Fruit fly (Drosophila melanogaster) whole organism, embryonic: ENCODE results near the gene lectin-24A.

Source experiments
- ATbp ChIP-seq: fragments of 200-800 bp; sonication (Bioruptor generic); optimal IDR thresholded peaks from 2 replicates; lab custom pipeline; 2017; ENCODE audit warnings: missing biosample characterization, mild to moderate bottlenecking, missing genetic modification characterization, missing genetic modification reagents
- Atf6 ChIP-seq: fragments of 200-800 bp; sonication (Bioruptor generic); IDR thresholded peaks from 2 replicates; pipeline ENCODE4 v1.3.6; 2022; ENCODE audit warnings: missing biosample characterization, missing genetic modification characterization
- BEAF-32 ChIP-seq: fragments of 200-800 bp; sonication (Bioruptor generic); optimal IDR thresholded peaks from 3 replicates; lab custom pipeline; 2017; ENCODE audit warnings: missing biosample characterization, missing genetic modification characterization, mild to moderate bottlenecking, moderate library complexity, missing genetic modification reagents
- CG11695 ChIP-seq: fragments of 200-800 bp; sonication (Bioruptor generic); IDR thresholded peaks from 3 replicates; pipeline ENCODE4 v1.3.6; 2022; ENCODE audit warnings: missing biosample characterization, missing genetic modification characterization
- CG12071 ChIP-seq: fragments of 200-800 bp; sonication (Bioruptor generic); optimal IDR thresholded peaks from 3 replicates; lab custom pipeline; 2018; ENCODE audit warnings: missing biosample characterization, mild to moderate bottlenecking, missing genetic modification characterization
- CG15073 ChIP-seq: fragments of 200-800 bp; sonication (Bioruptor generic); optimal IDR thresholded peaks from 2 replicates; lab custom pipeline; 2016; ENCODE audit warnings: missing biosample characterization, missing genetic modification characterization
- CG15269 ChIP-seq: fragments of 200-800 bp; sonication (Bioruptor generic); optimal IDR thresholded peaks from 2 replicates; lab custom pipeline; 2018; ENCODE audit warnings: missing biosample characterization, mild to moderate bottlenecking, missing genetic modification characterization, moderate library complexity
- CG15696 ChIP-seq: fragments of 200-800 bp; sonication (Bioruptor generic); optimal IDR thresholded peaks from 2 replicates; lab custom pipeline; 2019; ENCODE audit warnings: missing biosample characterization, mild to moderate bottlenecking, missing genetic modification characterization, moderate library complexity
- CG16779 ChIP-seq: fragments of 200-800 bp; sonication (Bioruptor generic); IDR thresholded peaks from 2 replicates; pipeline ENCODE4 v1.3.6; 2022; ENCODE audit warnings: missing biosample characterization, missing genetic modification characterization
- CG16815 ChIP-seq: fragments of 200-800 bp; sonication (Bioruptor generic); optimal IDR thresholded peaks from 3 replicates; lab custom pipeline; 2017; ENCODE audit warnings: missing biosample characterization, mild to moderate bottlenecking, missing genetic modification characterization
- CG16863 ChIP-seq: fragments of 200-800 bp; sonication (Bioruptor generic); optimal IDR thresholded peaks from 3 replicates; lab custom pipeline; 2016; ENCODE audit warnings: missing biosample characterization, missing genetic modification characterization
- CG18599 ChIP-seq: fragments of 200-800 bp; sonication (Bioruptor generic); optimal IDR thresholded peaks from 3 replicates; lab custom pipeline; 2017; ENCODE audit warnings: missing biosample characterization, missing genetic modification characterization, mild to moderate bottlenecking, moderate library complexity, missing genetic modification reagents
- CG30020 ChIP-seq: fragments of 200-800 bp; optimal IDR thresholded peaks from 2 replicates; lab custom pipeline; 2019; ENCODE audit warnings: missing biosample characterization, mild to moderate bottlenecking, missing genetic modification characterization, moderate library complexity
- CG31224 ChIP-seq: fragments of 200-800 bp; sonication (Bioruptor generic); IDR thresholded peaks from 2 replicates; pipeline ENCODE4 v1.3.6; 2022; ENCODE audit warnings: missing biosample characterization, missing genetic modification characterization
- CG3847 ChIP-seq: fragments of 200-800 bp; sonication (Bioruptor generic); IDR thresholded peaks from 2 replicates; pipeline ENCODE4 v1.3.6; 2022; ENCODE audit warnings: missing biosample characterization, missing genetic modification characterization
- CG4730 ChIP-seq: fragments of 200-800 bp; sonication (Bioruptor generic); IDR thresholded peaks from 2 replicates; pipeline ENCODE4 v1.3.6; 2022; ENCODE audit warnings: missing biosample characterization, missing genetic modification characterization
- CG6813 ChIP-seq: fragments of 200-800 bp; sonication (Bioruptor generic); optimal IDR thresholded peaks from 2 replicates; lab custom pipeline; 2017; ENCODE audit warnings: missing biosample characterization, missing genetic modification characterization, mild to moderate bottlenecking, moderate library complexity, missing genetic modification reagents
- CG8281 ChIP-seq: fragments of 200-800 bp; sonication (Bioruptor generic); optimal IDR thresholded peaks from 2 replicates; lab custom pipeline; 2018; ENCODE audit warnings: missing biosample characterization, mild to moderate bottlenecking, missing genetic modification characterization, moderate library complexity
- CG8924 ChIP-seq: fragments of 200-800 bp; optimal IDR thresholded peaks from 3 replicates; lab custom pipeline; 2019; ENCODE audit warnings: missing biosample characterization, mild to moderate bottlenecking, missing genetic modification characterization, moderate library complexity
- Dp ChIP-seq: fragments of 200-800 bp; sonication (Bioruptor generic); optimal IDR thresholded peaks from 2 replicates; lab custom pipeline; 2018; ENCODE audit warnings: missing biosample characterization, mild to moderate bottlenecking, missing genetic modification characterization, moderate library complexity
- Eip74EF ChIP-seq, 2 experiments: fragments of 200-800 bp in 1 of 2; fragments of >200 bp in 1 of 2; sonication (Bioruptor generic) in 1 of 2; optimal IDR thresholded peaks; 2 replicates each; lab custom pipeline; 2017 to 2019; ENCODE audit warnings: missing biosample characterization in 2 of 2, missing genetic modification characterization in 2 of 2, mild to moderate bottlenecking in 1 of 2, moderate library complexity in 1 of 2
- Fer2 ChIP-seq: fragments of 200-800 bp; sonication (Bioruptor generic); optimal IDR thresholded peaks from 2 replicates; lab custom pipeline; 2018; ENCODE audit warnings: missing biosample characterization, mild to moderate bottlenecking, missing genetic modification characterization, moderate library complexity
- GATAe ChIP-seq: fragments of 200-800 bp; sonication (Bioruptor generic); conservative IDR thresholded peaks from 2 replicates; pipeline ENCODE4 v1.3.6; 2022; ENCODE audit warnings: missing biosample characterization, missing genetic modification characterization
- Gsc ChIP-seq: fragments of 200-800 bp; sonication (Bioruptor generic); IDR thresholded peaks from 2 replicates; pipeline ENCODE4 v1.3.6; 2022; ENCODE audit warnings: missing biosample characterization, missing genetic modification characterization
- H2.0 ChIP-seq: fragments of 200-800 bp; sonication (Bioruptor generic); IDR thresholded peaks from 2 replicates; pipeline ENCODE4 v1.3.6; 2022; ENCODE audit warnings: missing biosample characterization, missing genetic modification characterization
- HLHmδ ChIP-seq: fragments of 200-800 bp; sonication (Bioruptor generic); optimal IDR thresholded peaks from 2 replicates; lab custom pipeline; 2018; ENCODE audit warnings: missing biosample characterization, mild to moderate bottlenecking, missing genetic modification characterization, moderate library complexity
- Kr ChIP-seq: fragments of 200-800 bp; sonication (Bioruptor generic); optimal IDR thresholded peaks from 2 replicates; lab custom pipeline; 2017; ENCODE audit warnings: missing biosample characterization, mild to moderate bottlenecking, missing genetic modification characterization
- Lpt ChIP-seq: fragments of >200 bp; optimal IDR thresholded peaks from 2 replicates; lab custom pipeline; 2018; ENCODE audit warnings: missing biosample characterization, missing genetic modification characterization
- PHDP ChIP-seq: fragments of 200-800 bp; sonication (Bioruptor generic); optimal IDR thresholded peaks from 3 replicates; lab custom pipeline; 2018; ENCODE audit warnings: missing biosample characterization, mild to moderate bottlenecking, missing genetic modification characterization, moderate library complexity
- Sox102F ChIP-seq: fragments of 200-800 bp; sonication (Bioruptor generic); optimal IDR thresholded peaks from 2 replicates; lab custom pipeline; 2018; ENCODE audit warnings: missing biosample characterization, mild to moderate bottlenecking, missing genetic modification characterization, moderate library complexity
- Ssrp ChIP-seq: fragments of 200-800 bp; sonication (Bioruptor generic); optimal IDR thresholded peaks from 2 replicates; lab custom pipeline; 2018; ENCODE audit warnings: missing biosample characterization, mild to moderate bottlenecking, missing genetic modification characterization, moderate library complexity
- ac ChIP-seq: fragments of 200-800 bp; sonication (Bioruptor generic); optimal IDR thresholded peaks from 3 replicates; lab custom pipeline; 2017; ENCODE audit warnings: missing biosample characterization, mild to moderate bottlenecking, missing genetic modification characterization
- al ChIP-seq: fragments of 200-800 bp; sonication (Bioruptor generic); IDR thresholded peaks from 2 replicates; pipeline ENCODE4 v1.3.6; 2022; ENCODE audit warnings: missing biosample characterization, missing genetic modification characterization
- danr ChIP-seq: fragments of 200-800 bp; sonication (Bioruptor generic); IDR thresholded peaks from 2 replicates; pipeline ENCODE4 v1.3.6; 2022; ENCODE audit warnings: missing biosample characterization, missing genetic modification characterization
- fd96Cb ChIP-seq: fragments of 200-800 bp; sonication (Bioruptor generic); optimal IDR thresholded peaks from 2 replicates; lab custom pipeline; 2018; ENCODE audit warnings: missing biosample characterization, mild to moderate bottlenecking, missing genetic modification characterization, moderate library complexity
- gfzf ChIP-seq: fragments of 200-800 bp; sonication (Bioruptor generic); optimal IDR thresholded peaks from 2 replicates; lab custom pipeline; 2016; ENCODE audit warnings: missing biosample characterization, mild to moderate bottlenecking, missing genetic modification characterization, moderate library complexity
- gsb ChIP-seq: fragments of 200-800 bp; sonication (Bioruptor generic); IDR thresholded peaks from 2 replicates; pipeline ENCODE4 v1.3.6; 2022; ENCODE audit warnings: missing biosample characterization, missing genetic modification characterization
- ham ChIP-seq: fragments of 200-800 bp; sonication (Bioruptor generic); IDR thresholded peaks from 2 replicates; pipeline ENCODE4 v1.3.6; 2022; ENCODE audit warnings: missing biosample characterization, missing genetic modification characterization
- jing ChIP-seq: fragments of 200-800 bp; sonication (Bioruptor generic); optimal IDR thresholded peaks from 2 replicates; lab custom pipeline; 2018; ENCODE audit warnings: missing biosample characterization, mild to moderate bottlenecking, missing genetic modification characterization
- kay ChIP-seq: fragments of 200-800 bp; sonication (Bioruptor generic); optimal IDR thresholded peaks from 2 replicates; lab custom pipeline; 2016; ENCODE audit warnings: missing biosample characterization, missing genetic modification characterization
- lilli ChIP-seq: fragments of 200-800 bp; sonication (Bioruptor generic); optimal IDR thresholded peaks from 3 replicates; lab custom pipeline; 2016; ENCODE audit warnings: missing biosample characterization, missing genetic modification characterization
- lov ChIP-seq, 2 experiments: fragments of 200-800 bp in 1 of 2; fragments of >200 bp in 1 of 2; sonication (Bioruptor generic) in 1 of 2; IDR thresholded peaks in 1 of 2; optimal IDR thresholded peaks in 1 of 2; 2 replicates in 1 of 2; 3 replicates in 1 of 2; pipeline versions ENCODE4 v1.3.6 to Lab custom; 2017 to 2022; ENCODE audit warnings: missing biosample characterization in 1 of 2, missing genetic modification characterization in 1 of 2
- maf-S ChIP-seq: fragments of 200-800 bp; sonication (Bioruptor generic); optimal IDR thresholded peaks from 2 replicates; lab custom pipeline; 2016; ENCODE audit warnings: missing biosample characterization, missing genetic modification characterization
- otp ChIP-seq: fragments of 200-800 bp; sonication (Bioruptor generic); IDR thresholded peaks from 3 replicates; pipeline ENCODE4, ENCODE4 v1.3.6; 2022; ENCODE audit warnings: missing biosample characterization, missing genetic modification characterization
- pb ChIP-seq: fragments of 200-800 bp; sonication (Bioruptor generic); optimal IDR thresholded peaks from 3 replicates; lab custom pipeline; 2016; ENCODE audit warnings: missing biosample characterization, missing genetic modification characterization
- sens ChIP-seq: fragments of 200-800 bp; sonication (Bioruptor generic); peaks from one replicate; lab custom pipeline; 2016; ENCODE audit warnings: missing biosample characterization, missing genetic modification characterization
- slbo ChIP-seq: fragments of 200-800 bp; sonication (Bioruptor generic); IDR thresholded peaks from 2 replicates; pipeline ENCODE4 v1.3.6; 2022; ENCODE audit warnings: missing biosample characterization, missing genetic modification characterization
- sqz ChIP-seq: fragments of 200-800 bp; sonication (Bioruptor generic); optimal IDR thresholded peaks from 3 replicates; lab custom pipeline; 2018; ENCODE audit warnings: missing biosample characterization, mild to moderate bottlenecking, missing genetic modification characterization
- usp ChIP-seq: fragments of >200 bp; optimal IDR thresholded peaks from 2 replicates; lab custom pipeline; 2017; ENCODE audit warnings: missing biosample characterization, missing genetic modification characterization
- zf30C ChIP-seq: fragments of 200-800 bp; sonication (Bioruptor generic); optimal IDR thresholded peaks from 3 replicates; lab custom pipeline; 2018; ENCODE audit warnings: missing biosample characterization, mild to moderate bottlenecking, missing genetic modification characterization

lectin-24A gene

DNA sequence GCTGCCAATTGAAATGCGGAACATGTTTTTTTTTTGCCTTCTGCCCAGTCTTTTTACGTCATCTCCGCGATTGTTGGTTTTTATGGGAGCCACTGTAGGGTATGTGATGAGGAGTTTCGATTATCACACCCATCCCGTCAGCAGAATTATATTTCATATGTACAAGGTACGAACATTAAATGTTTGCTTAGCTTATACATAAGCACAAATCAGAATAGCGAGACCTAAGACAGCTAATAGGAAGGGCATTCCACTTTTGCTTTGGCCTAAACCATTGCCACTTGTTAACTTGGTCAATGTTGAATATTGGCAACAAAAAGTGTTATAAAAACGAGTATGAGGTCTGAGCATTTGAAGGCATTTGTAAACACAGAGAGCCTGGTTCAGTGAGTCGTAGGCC, 14.3 kb downstream of the lectin-24A start, which contains the start of gene CG2816 (continued):
- TF ChIP-seq H2.0 (GFP tag; lab: Robert Waterston, UW) (peak; percentile 76), CG31224 (GFP tag; lab: Robert Waterston, UW) (no peak), usp (GFP tag; lab: Kevin White, UChicago) (no peak), CG30020 (tag; lab: Kevin White, UChicago) (no peak), CG15073 (GFP tag; lab: Kevin White, UChicago) (no peak), Ssrp (no peak), Eip74EF (GFP tag; optimal IDR thresholded peaks at IDR 0.05; lab: Kevin White, UChicago) (no peak), BEAF-32 (GFP tag; lab: Kevin White, UChicago) (no peak), CG16779 (GFP tag; lab: Robert Waterston, UW) (no peak), Gsc (GFP tag; lab: Robert Waterston, UW) (no peak), CG16863 (peak; percentile 50), ac (GFP tag; lab: Kevin White, UChicago) (no peak), al (GFP tag; lab: Robert Waterston, UW) (peak; percentile 95), HLHmδ (no peak), CG18599 (GFP tag; lab: Kevin White, UChicago) (peak; percentile 61), gsb (GFP tag; lab: Robert Waterston, UW) (0 out of 2 replicates have a peak, but pooled peaks have one; percentile 17), Sox102F (peak; percentile 23), fd96Cb (tag; lab: Kevin White, UChicago) (peak; percentile 6), CG6813 (no peak), CG15269 (tag; lab: Kevin White, UChicago) (peak; percentile 79), CG12071 (GFP tag; lab: Kevin White, UChicago) (peak; percentile 20), CG8924 (tag; lab: Kevin White, UChicago) (peak; percentile 64), sqz (GFP tag; lab: Kevin White, UChicago) (no peak), Lpt (GFP tag; lab: Kevin White, UChicago) (no peak), GATAe (GFP tag; lab: Robert Waterston, UW) (no peak), CG15696 (tag; lab: Kevin White, UChicago) (no peak), pb (GFP tag; lab: Kevin White, UChicago) (no peak), slbo (GFP tag; lab: Robert Waterston, UW) (peak; percentile 95), Atf6 (GFP tag; lab: Robert Waterston, UW) (peak; percentile 68), CG8281 (no peak), jing (GFP tag; lab: Kevin White, UChicago) (no peak), Kr (no peak), Fer2 (peak; percentile 36), otp (GFP tag; lab: Robert Waterston, UW) (0 out of 3 replicates have a peak, but pooled peaks have one; percentile 8), lov (optimal IDR thresholded peaks at IDR 0.05; lab: Kevin White, UChicago) (no peak), lov (GFP tag; IDR thresholded peaks at IDR 0.05; lab: Robert Waterston, UW) (no peak; the same call in 2 of the 3 replicates), maf-S (GFP tag; lab: Kevin White, UChicago) (peak; percentile 84), CG11695 (GFP tag; lab: Robert Waterston, UW) (peak; percentile 55; the same call in 2 of the 3 replicates), sens (GFP tag; lab: Kevin White, UChicago) (peak; percentile 78), CG16815 (peak; percentile 56), Dp (GFP tag; lab: Kevin White, UChicago) (no peak), kay (GFP tag; lab: Kevin White, UChicago) (peak; percentile 53), lilli (peak; percentile 93), ATbp (no peak), zf30C (GFP tag; lab: Kevin White, UChicago) (no peak), CG3847 (GFP tag; lab: Robert Waterston, UW) (peak; percentile 89), PHDP (tag; lab: Kevin White, UChicago) (peak; percentile 74), gfzf (no peak), ham (GFP tag; lab: Robert Waterston, UW) (peak; percentile 23; the same call in 1 of the 2 replicates), danr (no peak), CG4730 (GFP tag; lab: Robert Waterston, UW) (peak; percentile 35; the same call in 1 of the 2 replicates)
